Fruit fly (Drosophila melanogaster) whole organism, embryonic: ENCODE results near the gene Gdi.

Experiments used
- Atf3 ChIP-seq: fragments of 200-800 bp; sonication (Bioruptor generic); optimal IDR thresholded peaks from 3 replicates; lab custom pipeline; 2016; ENCODE audit warnings: missing biosample characterization, missing genetic modification characterization
- Bgb ChIP-seq: fragments of 200-800 bp; sonication (Bioruptor generic); IDR thresholded peaks from 2 replicates; pipeline ENCODE4 v1.3.6; 2022; ENCODE audit warnings: missing biosample characterization, missing genetic modification characterization; ENCODE audit not compliant: partially characterized antibody
- CG10209 ChIP-seq: fragments of 200-800 bp; sonication (Bioruptor generic); optimal IDR thresholded peaks from 3 replicates; lab custom pipeline; 2017; ENCODE audit warnings: missing biosample characterization, mild to moderate bottlenecking, missing genetic modification characterization, missing genetic modification reagents
- CG11247 ChIP-seq: fragments of 200-800 bp; sonication (Bioruptor generic); IDR thresholded peaks from 2 replicates; pipeline ENCODE4 v1.3.6; 2022; ENCODE audit warnings: missing biosample characterization, missing genetic modification characterization
- CG13287 ChIP-seq: fragments of 200-800 bp; sonication (Bioruptor generic); IDR thresholded peaks from 2 replicates; pipeline ENCODE4 v1.3.6; 2022; ENCODE audit warnings: missing biosample characterization, missing genetic modification characterization; ENCODE audit not compliant: partially characterized antibody
- CG14710 ChIP-seq: fragments of 200-800 bp; sonication (Bioruptor generic); optimal IDR thresholded peaks from 3 replicates; lab custom pipeline; 2019; ENCODE audit warnings: missing biosample characterization, mild to moderate bottlenecking, missing genetic modification characterization, moderate library complexity
- CG15479 ChIP-seq: fragments of 200-800 bp; sonication (Bioruptor generic); optimal IDR thresholded peaks from 3 replicates; lab custom pipeline; 2019; ENCODE audit warnings: missing biosample characterization, mild to moderate bottlenecking, missing genetic modification characterization, moderate library complexity
- CG17385 ChIP-seq: fragments of 200-800 bp; sonication (Bioruptor generic); optimal IDR thresholded peaks from 3 replicates; lab custom pipeline; 2018; ENCODE audit warnings: missing biosample characterization, mild to moderate bottlenecking, missing genetic modification characterization
- CG17568 ChIP-seq: fragments of 200-800 bp; sonication (Bioruptor generic); optimal IDR thresholded peaks from 2 replicates; lab custom pipeline; 2018; ENCODE audit warnings: missing biosample characterization, mild to moderate bottlenecking, missing genetic modification characterization, moderate library complexity
- CG18764 ChIP-seq: fragments of 200-800 bp; sonication (Bioruptor generic); optimal IDR thresholded peaks from 3 replicates; lab custom pipeline; 2016; ENCODE audit warnings: missing biosample characterization, missing genetic modification characterization
- CG2120 ChIP-seq: fragments of 200-800 bp; sonication (Bioruptor generic); optimal IDR thresholded peaks from 3 replicates; lab custom pipeline; 2016; ENCODE audit warnings: missing biosample characterization, missing genetic modification characterization
- CG31365 ChIP-seq: fragments of 200-800 bp; sonication (Bioruptor generic); optimal IDR thresholded peaks from 2 replicates; lab custom pipeline; 2018; ENCODE audit warnings: missing biosample characterization, mild to moderate bottlenecking, missing genetic modification characterization
- CG34376 ChIP-seq: fragments of 200-800 bp; sonication (Bioruptor generic); optimal IDR thresholded peaks from 2 replicates; lab custom pipeline; 2018; ENCODE audit warnings: missing biosample characterization, mild to moderate bottlenecking, missing genetic modification characterization
- CG3995 ChIP-seq: fragments of 200-800 bp; sonication (Bioruptor generic); optimal IDR thresholded peaks from 3 replicates; lab custom pipeline; 2016; ENCODE audit warnings: missing biosample characterization, missing genetic modification characterization
- CG4282 ChIP-seq: fragments of 200-800 bp; sonication (Bioruptor generic); optimal IDR thresholded peaks from 2 replicates; lab custom pipeline; 2016; ENCODE audit warnings: missing biosample characterization, missing genetic modification characterization
- CG4617 ChIP-seq: fragments of 200-800 bp; sonication (Bioruptor generic); optimal IDR thresholded peaks from 3 replicates; lab custom pipeline; 2016; ENCODE audit warnings: missing biosample characterization, missing genetic modification characterization, borderline replicate concordance
- CG5180 ChIP-seq: fragments of 200-800 bp; sonication (Bioruptor generic); optimal IDR thresholded peaks from 3 replicates; lab custom pipeline; 2017; ENCODE audit warnings: missing biosample characterization, missing genetic modification characterization, mild to moderate bottlenecking, moderate library complexity, missing genetic modification reagents
- CG5245 ChIP-seq: fragments of 200-800 bp; sonication (Bioruptor generic); optimal IDR thresholded peaks from 3 replicates; lab custom pipeline; 2016; ENCODE audit warnings: missing biosample characterization, missing genetic modification characterization
- CG6654 ChIP-seq: fragments of 200-800 bp; sonication (Bioruptor generic); optimal IDR thresholded peaks from 2 replicates; lab custom pipeline; 2017; ENCODE audit warnings: missing biosample characterization, mild to moderate bottlenecking, missing genetic modification characterization
- CG9876 ChIP-seq: fragments of 200-800 bp; sonication (Bioruptor generic); optimal IDR thresholded peaks from 2 replicates; lab custom pipeline; 2016; ENCODE audit warnings: missing biosample characterization, missing genetic modification characterization
- CkIIα-i1 ChIP-seq: fragments of 200-800 bp; sonication (Bioruptor generic); IDR thresholded peaks from 2 replicates; pipeline ENCODE4 v1.3.6; 2022; ENCODE audit warnings: missing biosample characterization, missing genetic modification characterization
- D19A ChIP-seq: fragments of 200-800 bp; optimal IDR thresholded peaks from 3 replicates; lab custom pipeline; 2019; ENCODE audit warnings: missing biosample characterization, mild to moderate bottlenecking, missing genetic modification characterization, moderate library complexity
- Doc2 ChIP-seq: fragments of 200-800 bp; sonication (Bioruptor generic); IDR thresholded peaks from 2 replicates; pipeline ENCODE4 v1.3.6; 2022; ENCODE audit warnings: missing biosample characterization, missing genetic modification characterization
- Dp ChIP-seq: fragments of 200-800 bp; sonication (Bioruptor generic); optimal IDR thresholded peaks from 2 replicates; lab custom pipeline; 2018; ENCODE audit warnings: missing biosample characterization, mild to moderate bottlenecking, missing genetic modification characterization, moderate library complexity
- Eip74EF ChIP-seq, 2 experiments: fragments of 200-800 bp in 1 of 2; fragments of >200 bp in 1 of 2; sonication (Bioruptor generic) in 1 of 2; optimal IDR thresholded peaks; 2 replicates each; lab custom pipeline; 2017 to 2019; ENCODE audit warnings: missing biosample characterization in 2 of 2, missing genetic modification characterization in 2 of 2, mild to moderate bottlenecking in 1 of 2, moderate library complexity in 1 of 2
- Gsc ChIP-seq: fragments of 200-800 bp; sonication (Bioruptor generic); IDR thresholded peaks from 2 replicates; pipeline ENCODE4 v1.3.6; 2022; ENCODE audit warnings: missing biosample characterization, missing genetic modification characterization
- HLH54F ChIP-seq: fragments of 200-800 bp; sonication (Bioruptor generic); optimal IDR thresholded peaks from 3 replicates; lab custom pipeline; 2016; ENCODE audit warnings: missing biosample characterization, missing genetic modification characterization
- Optix ChIP-seq: fragments of 200-800 bp; sonication (Bioruptor generic); IDR thresholded peaks from 3 replicates; pipeline ENCODE4 v1.3.6; 2022; ENCODE audit warnings: missing biosample characterization, missing genetic modification characterization
- ash1 ChIP-seq: fragments of 200-800 bp; sonication (Bioruptor generic); optimal IDR thresholded peaks from 2 replicates; lab custom pipeline; 2018; ENCODE audit warnings: missing biosample characterization, mild to moderate bottlenecking, missing genetic modification characterization
- az2 ChIP-seq: fragments of 200-800 bp; sonication (Bioruptor generic); optimal IDR thresholded peaks from 3 replicates; lab custom pipeline; 2016; ENCODE audit warnings: missing biosample characterization, missing genetic modification characterization
- br ChIP-seq: fragments of >200 bp; optimal IDR thresholded peaks from 2 replicates; lab custom pipeline; 2017
- cg ChIP-seq: fragments of 200-800 bp; sonication (Bioruptor generic); optimal IDR thresholded peaks from 3 replicates; lab custom pipeline; 2019; ENCODE audit warnings: missing biosample characterization, mild to moderate bottlenecking, missing genetic modification characterization, moderate library complexity
- croc ChIP-seq: fragments of 200-800 bp; sonication (Bioruptor generic); conservative IDR thresholded peaks from 3 replicates; pipeline ENCODE4 v1.3.6; 2022; ENCODE audit warnings: missing biosample characterization, missing genetic modification characterization
- crp ChIP-seq, 2 experiments: fragments of 200-800 bp; sonication (Bioruptor generic); optimal IDR thresholded peaks; 2 replicates in 1 of 2; 3 replicates in 1 of 2; lab custom pipeline; 2017; ENCODE audit warnings: missing biosample characterization in 2 of 2, missing genetic modification characterization in 2 of 2, mild to moderate bottlenecking in 1 of 2, moderate library complexity in 1 of 2
- eyg ChIP-seq: fragments of 200-800 bp; sonication (Bioruptor generic); optimal IDR thresholded peaks from 3 replicates; lab custom pipeline; 2016; ENCODE audit warnings: missing biosample characterization, missing genetic modification characterization
- gem ChIP-seq: fragments of 200-800 bp; sonication (Bioruptor generic); optimal IDR thresholded peaks from 2 replicates; lab custom pipeline; 2019; ENCODE audit warnings: missing biosample characterization, mild to moderate bottlenecking, missing genetic modification characterization, moderate library complexity
- gt ChIP-seq: fragments of 200-800 bp; sonication (Bioruptor generic); IDR thresholded peaks from 2 replicates; pipeline ENCODE4 v1.3.6; 2022; ENCODE audit warnings: missing biosample characterization, missing genetic modification characterization
- ind ChIP-seq: fragments of 200-800 bp; sonication (Bioruptor generic); optimal IDR thresholded peaks from 3 replicates; lab custom pipeline; 2016; ENCODE audit warnings: missing biosample characterization, missing genetic modification characterization
- nau ChIP-seq: fragments of 200-800 bp; sonication (Bioruptor generic); optimal IDR thresholded peaks from 3 replicates; lab custom pipeline; 2017; ENCODE audit warnings: missing biosample characterization, mild to moderate bottlenecking, missing genetic modification characterization, missing genetic modification reagents
- org-1 ChIP-seq: fragments of 200-800 bp; sonication (Bioruptor generic); optimal IDR thresholded peaks from 2 replicates; lab custom pipeline; 2017; ENCODE audit warnings: missing biosample characterization, missing genetic modification characterization
- prd ChIP-seq, 3 experiments: fragments of >200 bp in 2 of 3; fragments of 200-800 bp in 1 of 3; sonication (Bioruptor generic) in 1 of 3; optimal IDR thresholded peaks in 2 of 3; IDR thresholded peaks in 1 of 3; 2 replicates in 2 of 3; 3 replicates in 1 of 3; pipeline versions ENCODE4 v1.3.6 to Lab custom; 2017 to 2022; ENCODE audit warnings: missing biosample characterization in 1 of 3, missing genetic modification characterization in 1 of 3
- sens ChIP-seq: fragments of 200-800 bp; sonication (Bioruptor generic); peaks from one replicate; lab custom pipeline; 2016; ENCODE audit warnings: missing biosample characterization, missing genetic modification characterization
- slbo ChIP-seq: fragments of 200-800 bp; sonication (Bioruptor generic); IDR thresholded peaks from 2 replicates; pipeline ENCODE4 v1.3.6; 2022; ENCODE audit warnings: missing biosample characterization, missing genetic modification characterization
- sob ChIP-seq: fragments of 200-800 bp; sonication (Bioruptor generic); IDR thresholded peaks from 2 replicates; pipeline ENCODE4 v1.3.6; 2022; ENCODE audit warnings: missing biosample characterization, missing genetic modification characterization
- ssp ChIP-seq: fragments of 200-800 bp; sonication (Bioruptor generic); IDR thresholded peaks from 2 replicates; pipeline ENCODE4 v1.3.6; 2022; ENCODE audit warnings: missing biosample characterization, missing genetic modification characterization
- sug ChIP-seq: fragments of 200-800 bp; optimal IDR thresholded peaks from 2 replicates; lab custom pipeline; 2019; ENCODE audit warnings: missing biosample characterization, mild to moderate bottlenecking, missing genetic modification characterization, moderate library complexity

The Gdi gene

dm6 chr2L:9522766-9523174 lies 28.1 kb upstream of the Gdi start (continued):
- no peak for TF ChIP-seq gem
- no peak for TF ChIP-seq CG2120
- TF ChIP-seq sug (tag; lab: Kevin White, UChicago) = no peak
- no peak for TF ChIP-seq ash1 (GFP tag; lab: Kevin White, UChicago)
- TF ChIP-seq Dp (GFP tag; lab: Kevin White, UChicago) = no peak
- TF ChIP-seq CG34376 = no peak
- TF ChIP-seq Bgb (GFP tag; lab: Robert Waterston, UW) = no peak
- TF ChIP-seq prd (optimal IDR thresholded peaks at IDR 0.05; lab: Kevin White, UChicago) = no peak
- TF ChIP-seq prd (GFP tag; IDR thresholded peaks at IDR 0.05; lab: Robert Waterston, UW) = no peak
- peak; percentile 16 for TF ChIP-seq CG15479 (GFP tag; lab: Kevin White, UChicago)
- TF ChIP-seq nau (GFP tag; lab: Kevin White, UChicago) = no peak
- no peak for TF ChIP-seq Optix (GFP tag; lab: Robert Waterston, UW)
- TF ChIP-seq eyg (GFP tag; lab: Kevin White, UChicago) = no peak
- TF ChIP-seq CG6654 (GFP tag; lab: Kevin White, UChicago) = no peak
- TF ChIP-seq CG5180 (GFP tag; lab: Kevin White, UChicago) = no peak

dm6 chr2L:9520886-9521868 lies 26.5 kb upstream of the Gdi start, which contains the start of gene Oatp30B:
Gene Oatp30B, plus strand, starts transcription at chr2L:9521210.
- TF ChIP-seq CG10209 (GFP tag; lab: Kevin White, UChicago) (peak; percentile 96), cg (peak; percentile 89), CG5245 (GFP tag; lab: Kevin White, UChicago) (peak; percentile 96), D19A (tag; lab: Kevin White, UChicago) (peak; percentile 90), gem (peak; percentile 99), crp (GFP tag; optimal IDR thresholded peaks at IDR 0.05; lab: Kevin White, UChicago) (peak in 1 of 2 experiments; percentile 57), CG18764 (peak; percentile 94), Atf3 (peak; percentile 94), CG3995 (peak; percentile 67), sob (GFP tag; lab: Robert Waterston, UW) (peak; percentile 99), Eip74EF (GFP tag; optimal IDR thresholded peaks at IDR 0.05; lab: Kevin White, UChicago) (peak in 1 of 2 experiments; percentile 87), CG31365 (peak; percentile 81), gt (GFP tag; lab: Robert Waterston, UW) (peak; percentile 93), CG17568 (GFP tag; lab: Kevin White, UChicago) (peak; percentile 93), HLH54F (GFP tag; lab: Kevin White, UChicago) (peak; percentile 96), org-1 (GFP tag; lab: Kevin White, UChicago) (peak; percentile 82), CG11247 (GFP tag; lab: Robert Waterston, UW) (peak; percentile 98), Gsc (GFP tag; lab: Robert Waterston, UW) (no peak; the same call in 1 of the 2 replicates), CG9876 (peak; percentile 91), br (lab: Kevin White, UChicago) (no peak), CG13287 (GFP tag; lab: Robert Waterston, UW) (peak; percentile 100), slbo (peak; percentile 98), CG4282 (GFP tag; lab: Kevin White, UChicago) (peak; percentile 87), ind (GFP tag; lab: Kevin White, UChicago) (peak; percentile 97), az2 (GFP tag; lab: Kevin White, UChicago) (peak; percentile 97), Doc2 (GFP tag; lab: Robert Waterston, UW) (peak; percentile 71), ssp (peak; percentile 92), CG14710 (peak; percentile 97), sens (peak; percentile 99), Dp (GFP tag; lab: Kevin White, UChicago) (peak; percentile 50), CG17385 (peak; percentile 88), croc (GFP tag; lab: Robert Waterston, UW) (peak; percentile 93), CG4617 (GFP tag; lab: Kevin White, UChicago) (peak; percentile 92), CkIIα-i1 (GFP tag; lab: Robert Waterston, UW) (peak; percentile 78)
